Worm (Caenorhabditis elegans) whole organism, L2 larva: ENCODE results near the gene str-82.

Experiments used
- C34F6.9 ChIP-seq: fragments of 150-350 bp; optimal IDR thresholded peaks from 2 replicates; lab custom pipeline; 2014; ENCODE audit warnings: missing biosample characterization, missing genetic modification characterization
- F13H6.1 ChIP-seq: sonication (generic microtip); optimal IDR thresholded peaks from 2 replicates; lab custom pipeline; 2016; ENCODE audit warnings: missing genetic modification characterization, missing compliant biosample characterization
- R02D3.7 ChIP-seq: fragments of 150-350 bp; optimal IDR thresholded peaks from 2 replicates; lab custom pipeline; 2014; ENCODE audit warnings: missing biosample characterization, missing genetic modification characterization
- Y55F3AM.14 ChIP-seq: fragments of 200-800 bp; sonication (Bioruptor generic); optimal IDR thresholded peaks from 2 replicates; lab custom pipeline; 2018; ENCODE audit warnings: mild to moderate bottlenecking, missing genetic modification characterization, missing compliant biosample characterization
- ceh-16 ChIP-seq: fragments of 150-350 bp; optimal IDR thresholded peaks from 2 replicates; lab custom pipeline; 2014; ENCODE audit warnings: missing biosample characterization, missing genetic modification characterization
- ceh-82 ChIP-seq: fragments of 150-350 bp; optimal IDR thresholded peaks from 2 replicates; lab custom pipeline; 2014; ENCODE audit warnings: missing biosample characterization, missing genetic modification characterization
- crh-2 ChIP-seq: sonication (generic microtip); optimal IDR thresholded peaks from 2 replicates; lab custom pipeline; 2017; ENCODE audit warnings: missing biosample characterization, missing genetic modification characterization
- elt-1 ChIP-seq: fragments of 150-350 bp; optimal IDR thresholded peaks from 2 replicates; lab custom pipeline; 2014; ENCODE audit warnings: missing biosample characterization, missing genetic modification characterization
- elt-3 ChIP-seq: sonication (generic microtip); optimal IDR thresholded peaks from 2 replicates; lab custom pipeline; 2017; ENCODE audit warnings: missing biosample characterization, missing genetic modification characterization
- lin-13 ChIP-seq: fragments of 150-350 bp; optimal IDR thresholded peaks from 2 replicates; lab custom pipeline; 2014; ENCODE audit warnings: missing biosample characterization, missing genetic modification reagents, missing genetic modification characterization
- lin-39 ChIP-seq: fragments of 150-350 bp; optimal IDR thresholded peaks from 2 replicates; lab custom pipeline; 2014; ENCODE audit warnings: missing biosample characterization, missing genetic modification reagents, missing genetic modification characterization
- lsy-2 ChIP-seq, 2 experiments: fragments of 150-350 bp in 1 of 2; sonication (generic microtip) in 1 of 2; optimal IDR thresholded peaks; 2 replicates each; lab custom pipeline; 2014 to 2017; ENCODE audit warnings: missing biosample characterization in 2 of 2, missing genetic modification characterization in 2 of 2
- mbf-1 ChIP-seq: sonication (generic microtip); optimal IDR thresholded peaks from 2 replicates; lab custom pipeline; 2017; ENCODE audit warnings: missing biosample characterization, missing genetic modification characterization
- mdl-1 ChIP-seq, 2 experiments: fragments of 150-350 bp in 1 of 2; sonication (generic microtip) in 1 of 2; optimal IDR thresholded peaks; 2 replicates each; lab custom pipeline; 2017; ENCODE audit warnings: missing biosample characterization in 2 of 2, missing genetic modification characterization in 2 of 2
- nhr-10 ChIP-seq: sonication (generic microtip); optimal IDR thresholded peaks from 2 replicates; lab custom pipeline; 2017; ENCODE audit warnings: missing biosample characterization, missing genetic modification characterization
- nhr-11 ChIP-seq: fragments of 150-350 bp; optimal IDR thresholded peaks from 2 replicates; lab custom pipeline; 2014; ENCODE audit warnings: missing biosample characterization, missing genetic modification characterization
- nhr-12 ChIP-seq: fragments of 150-350 bp; optimal IDR thresholded peaks from 2 replicates; lab custom pipeline; 2014; ENCODE audit warnings: missing biosample characterization, missing genetic modification characterization
- nhr-21 ChIP-seq: fragments of 150-350 bp; optimal IDR thresholded peaks from 2 replicates; lab custom pipeline; 2014; ENCODE audit warnings: missing biosample characterization, missing genetic modification characterization
- nhr-237 ChIP-seq: fragments of 150-350 bp; optimal IDR thresholded peaks from 2 replicates; lab custom pipeline; 2014; ENCODE audit warnings: missing biosample characterization, missing genetic modification characterization
- nhr-6 ChIP-seq: fragments of 150-350 bp; optimal IDR thresholded peaks from 2 replicates; lab custom pipeline; 2014; ENCODE audit warnings: missing biosample characterization, missing genetic modification characterization
- nhr-77 ChIP-seq: fragments of 150-350 bp; optimal IDR thresholded peaks from 2 replicates; lab custom pipeline; 2014; ENCODE audit warnings: missing biosample characterization, missing genetic modification characterization
- peb-1 ChIP-seq: fragments of 150-350 bp; optimal IDR thresholded peaks from 2 replicates; lab custom pipeline; 2014; ENCODE audit warnings: missing biosample characterization, missing genetic modification characterization
- sem-4 ChIP-seq: fragments of 150-350 bp; optimal IDR thresholded peaks from 2 replicates; lab custom pipeline; 2014; ENCODE audit warnings: missing biosample characterization, missing genetic modification reagents, missing genetic modification characterization
- sma-3 ChIP-seq: sonication (generic microtip); optimal IDR thresholded peaks from 2 replicates; lab custom pipeline; 2016; ENCODE audit warnings: missing genetic modification reagents, missing genetic modification characterization, missing compliant biosample characterization
- sma-9 ChIP-seq, 2 experiments: fragments of 150-350 bp in 1 of 2; sonication (generic microtip) in 1 of 2; optimal IDR thresholded peaks; 2 replicates each; lab custom pipeline; 2014 to 2016; ENCODE audit warnings: missing genetic modification characterization in 2 of 2, mild to moderate bottlenecking in 1 of 2, missing biosample characterization in 1 of 2, missing compliant biosample characterization in 1 of 2, missing genetic modification reagents in 1 of 2, moderate library complexity in 1 of 2
- snpc-4 ChIP-seq: fragments of 150-350 bp; optimal IDR thresholded peaks from 2 replicates; lab custom pipeline; 2014; ENCODE audit warnings: missing biosample characterization, missing genetic modification characterization
- unc-39 ChIP-seq: fragments of 150-350 bp; optimal IDR thresholded peaks from 2 replicates; lab custom pipeline; 2014; ENCODE audit warnings: missing biosample characterization, missing genetic modification characterization
- unc-55 ChIP-seq: fragments of 150-350 bp; sonication (generic microtip); optimal IDR thresholded peaks from 3 replicates; lab custom pipeline; 2014; ENCODE audit warnings: missing biosample characterization, missing genetic modification reagents, missing genetic modification characterization
- unc-62 ChIP-seq: fragments of 150-350 bp; optimal IDR thresholded peaks from 2 replicates; lab custom pipeline; 2014; ENCODE audit warnings: missing biosample characterization, missing genetic modification reagents, missing genetic modification characterization
- zag-1 ChIP-seq: fragments of 150-350 bp; optimal IDR thresholded peaks from 2 replicates; lab custom pipeline; 2014; ENCODE audit warnings: missing biosample characterization, missing genetic modification characterization
- ztf-1 ChIP-seq: fragments of 200-800 bp; sonication (Bioruptor generic); conservative IDR thresholded peaks from 2 replicates; pipeline ENCODE4 v1.3.6; 2022; ENCODE audit warnings: missing genetic modification characterization, missing compliant biosample characterization
- ztf-4 ChIP-seq: fragments of 150-350 bp; optimal IDR thresholded peaks from 2 replicates; lab custom pipeline; 2014; ENCODE audit warnings: missing biosample characterization, missing genetic modification characterization

Gene str-82

ce11 chrV:3974361-3974760 is at the start of gene str-82:
TSS of gene str-82 (plus strand) at chrV:3974661.
- no peak for TF ChIP-seq sma-9 (GFP tag; optimal IDR thresholded peaks at IDR 0.05; lab: Kevin White, UChicago)
- no peak for TF ChIP-seq sma-9 (tag; optimal IDR thresholded peaks at IDR 0.05; lab: Kevin White, UChicago)
- TF ChIP-seq nhr-6 (tag; lab: Kevin White, UChicago): no peak
- TF ChIP-seq nhr-237 (tag; lab: Kevin White, UChicago): no peak
- TF ChIP-seq R02D3.7 (tag; lab: Kevin White, UChicago): no peak
- TF ChIP-seq C34F6.9: no peak
- TF ChIP-seq nhr-21 (tag; lab: Kevin White, UChicago): no peak
- no peak for TF ChIP-seq elt-3 (tag; lab: Kevin White, UChicago)

- TF ChIP-seq nhr-12 (tag; lab: Kevin White, UChicago) (no peak), nhr-77 (tag; lab: Kevin White, UChicago) (no peak), ztf-1 (GFP tag; lab: Robert Waterston, UW) (no peak), peb-1 (tag; lab: Kevin White, UChicago) (no peak), elt-3 (tag; lab: Kevin White, UChicago) (no peak), C34F6.9 (no peak), crh-2 (tag; lab: Kevin White, UChicago) (no peak), unc-62 (no peak), nhr-6 (tag; lab: Kevin White, UChicago) (no peak), unc-39 (no peak), nhr-10 (tag; lab: Kevin White, UChicago) (no peak), ceh-82 (tag; lab: Kevin White, UChicago) (no peak), R02D3.7 (tag; lab: Kevin White, UChicago) (no peak), sma-3 (GFP tag; lab: Kevin White, UChicago) (no peak)
Measured at ce11 chrV:3927522-3927921, 46.9 kb upstream of the str-82 start.

ce11 chrV:3929099-3929498 is 45.4 kb upstream of the str-82 start, which contains the start of gene srx-64:
TSS of gene srx-64 (plus strand) at chrV:3929399.
- TF ChIP-seq sma-9 (GFP tag; optimal IDR thresholded peaks at IDR 0.05; lab: Kevin White, UChicago) (no peak), sma-9 (tag; optimal IDR thresholded peaks at IDR 0.05; lab: Kevin White, UChicago) (no peak), nhr-10 (tag; lab: Kevin White, UChicago) (no peak), Y55F3AM.14 (no peak), lsy-2 (tag; optimal IDR thresholded peaks at IDR 0.05; lab: Kevin White, UChicago) (no peak), snpc-4 (tag; lab: Kevin White, UChicago) (no peak), unc-55 (GFP tag; lab: Kevin White, UChicago) (no peak), F13H6.1 (no peak), nhr-21 (tag; lab: Kevin White, UChicago) (no peak), ztf-4 (tag; lab: Kevin White, UChicago) (no peak), lin-39 (tag; lab: Kevin White, UChicago) (no peak), mdl-1 (tag; optimal IDR thresholded peaks at IDR 0.05; lab: Kevin White, UChicago) (no peak), sem-4 (no peak), crh-2 (tag; lab: Kevin White, UChicago) (no peak), lin-13 (no peak)
- TF ChIP-seq, all 48 proteins: peak for 0

ce11 chrV:3931326-3931725 is 43.1 kb upstream of the str-82 start, which contains the start of gene srx-63:
TSS of gene srx-63 (plus strand) at chrV:3931626.
- TF ChIP-seq lsy-2 (tag; optimal IDR thresholded peaks at IDR 0.05; lab: Kevin White, UChicago): no peak
- TF ChIP-seq nhr-10 (tag; lab: Kevin White, UChicago): no peak
- no peak for TF ChIP-seq mdl-1 (tag; optimal IDR thresholded peaks at IDR 0.05; lab: Kevin White, UChicago)
- no peak for TF ChIP-seq C34F6.9
- no peak for TF ChIP-seq R02D3.7 (tag; lab: Kevin White, UChicago)
- no peak for TF ChIP-seq nhr-12 (tag; lab: Kevin White, UChicago)
- TF ChIP-seq zag-1 (tag; lab: Kevin White, UChicago): no peak
- no peak for TF ChIP-seq nhr-237 (tag; lab: Kevin White, UChicago)
- TF ChIP-seq sma-9 (GFP tag; optimal IDR thresholded peaks at IDR 0.05; lab: Kevin White, UChicago): no peak
- no peak for TF ChIP-seq sma-9 (tag; optimal IDR thresholded peaks at IDR 0.05; lab: Kevin White, UChicago)
- TF ChIP-seq ceh-16 (tag; lab: Kevin White, UChicago): no peak
- no peak for TF ChIP-seq elt-3 (tag; lab: Kevin White, UChicago)
- TF ChIP-seq elt-1 (tag; lab: Kevin White, UChicago): no peak
- no peak for TF ChIP-seq nhr-11 (tag; lab: Kevin White, UChicago)
- TF ChIP-seq snpc-4 (tag; lab: Kevin White, UChicago): no peak
- no peak for TF ChIP-seq mbf-1
